Fruit fly (Drosophila melanogaster) whole organism, embryonic: ENCODE results near the gene Shc.
A peak's percentile ranks its signal among the peaks of the same experiment; 100 is the strongest.

Experiments used
- Ada2b ChIP-seq: fragments of 200-800 bp; sonication (Bioruptor generic); IDR thresholded peaks from 2 replicates; pipeline ENCODE4 v1.3.6; 2022; ENCODE audit warnings: missing biosample characterization, missing genetic modification characterization
- Antp ChIP-seq: fragments of 200-800 bp; sonication (Bioruptor generic); optimal IDR thresholded peaks from 3 replicates; lab custom pipeline; 2016; ENCODE audit warnings: missing biosample characterization, missing genetic modification characterization
- Asciz ChIP-seq: fragments of 200-800 bp; sonication (Bioruptor generic); optimal IDR thresholded peaks from 2 replicates; lab custom pipeline; 2017; ENCODE audit warnings: missing biosample characterization, mild to moderate bottlenecking, missing genetic modification characterization, missing genetic modification reagents
- Awh ChIP-seq: fragments of 200-800 bp; sonication (Bioruptor generic); IDR thresholded peaks from 2 replicates; pipeline ENCODE4, ENCODE4 v1.3.6; 2022; ENCODE audit warnings: missing biosample characterization, missing genetic modification characterization
- B-H1 ChIP-seq: fragments of 200-800 bp; sonication (Bioruptor generic); IDR thresholded peaks from 3 replicates; pipeline ENCODE4 v1.3.6; 2022; ENCODE audit warnings: missing biosample characterization, missing genetic modification characterization
- CG10209 ChIP-seq: fragments of 200-800 bp; sonication (Bioruptor generic); optimal IDR thresholded peaks from 3 replicates; lab custom pipeline; 2017; ENCODE audit warnings: missing biosample characterization, mild to moderate bottlenecking, missing genetic modification characterization, missing genetic modification reagents
- CG10462 ChIP-seq: fragments of 200-800 bp; sonication (Bioruptor generic); optimal IDR thresholded peaks from 2 replicates; lab custom pipeline; 2016; ENCODE audit warnings: missing biosample characterization, missing genetic modification characterization
- CG10959 ChIP-seq: fragments of 200-800 bp; sonication (Bioruptor generic); IDR thresholded peaks from 2 replicates; pipeline ENCODE4 v1.3.6; 2022; ENCODE audit warnings: missing biosample characterization, missing genetic modification characterization
- CG12071 ChIP-seq: fragments of 200-800 bp; sonication (Bioruptor generic); optimal IDR thresholded peaks from 3 replicates; lab custom pipeline; 2018; ENCODE audit warnings: missing biosample characterization, mild to moderate bottlenecking, missing genetic modification characterization
- CG14441 ChIP-seq: fragments of 200-800 bp; sonication (Bioruptor generic); IDR thresholded peaks from 2 replicates; pipeline ENCODE4 v1.3.6; 2022; ENCODE audit warnings: missing biosample characterization, missing genetic modification characterization
- CG15601 ChIP-seq: fragments of 200-800 bp; sonication (Bioruptor generic); optimal IDR thresholded peaks from 3 replicates; lab custom pipeline; 2019; ENCODE audit warnings: missing biosample characterization, mild to moderate bottlenecking, missing genetic modification characterization, moderate library complexity
- CG17361 ChIP-seq: fragments of 200-800 bp; sonication (Bioruptor generic); IDR thresholded peaks from 3 replicates; pipeline ENCODE4 v1.3.6; 2022; ENCODE audit warnings: missing biosample characterization, missing genetic modification characterization
- CG17568 ChIP-seq: fragments of 200-800 bp; sonication (Bioruptor generic); optimal IDR thresholded peaks from 2 replicates; lab custom pipeline; 2018; ENCODE audit warnings: missing biosample characterization, mild to moderate bottlenecking, missing genetic modification characterization, moderate library complexity
- CG17612 ChIP-seq: fragments of 200-800 bp; sonication (Bioruptor generic); IDR thresholded peaks from 2 replicates; pipeline ENCODE4 v1.3.6; 2022; ENCODE audit warnings: missing biosample characterization, missing genetic modification characterization
- CG17829 ChIP-seq: fragments of 200-800 bp; optimal IDR thresholded peaks from 2 replicates; lab custom pipeline; 2019; ENCODE audit warnings: missing biosample characterization, mild to moderate bottlenecking, missing genetic modification characterization, moderate library complexity
- CG2889 ChIP-seq: fragments of 200-800 bp; sonication (Bioruptor generic); IDR thresholded peaks from 3 replicates; pipeline ENCODE4 v1.3.6; 2022; ENCODE audit warnings: missing biosample characterization, missing genetic modification characterization
- CG30403 ChIP-seq: fragments of 200-800 bp; sonication (Bioruptor generic); optimal IDR thresholded peaks from 3 replicates; lab custom pipeline; 2016; ENCODE audit warnings: missing biosample characterization, missing genetic modification characterization
- CG3847 ChIP-seq: fragments of 200-800 bp; sonication (Bioruptor generic); IDR thresholded peaks from 2 replicates; pipeline ENCODE4 v1.3.6; 2022; ENCODE audit warnings: missing biosample characterization, missing genetic modification characterization
- CG5245 ChIP-seq: fragments of 200-800 bp; sonication (Bioruptor generic); optimal IDR thresholded peaks from 3 replicates; lab custom pipeline; 2016; ENCODE audit warnings: missing biosample characterization, missing genetic modification characterization
- CG6813 ChIP-seq: fragments of 200-800 bp; sonication (Bioruptor generic); optimal IDR thresholded peaks from 2 replicates; lab custom pipeline; 2017; ENCODE audit warnings: missing biosample characterization, missing genetic modification characterization, mild to moderate bottlenecking, moderate library complexity, missing genetic modification reagents
- CG7963 ChIP-seq: fragments of 200-800 bp; sonication (Bioruptor generic); IDR thresholded peaks from 3 replicates; pipeline ENCODE4 v1.3.6; 2022; ENCODE audit warnings: missing biosample characterization, missing genetic modification characterization; ENCODE audit not compliant: partially characterized antibody
- Dip2 ChIP-seq: fragments of 200-800 bp; sonication (Bioruptor generic); IDR thresholded peaks from 2 replicates; pipeline ENCODE4 v1.3.6; 2022; ENCODE audit warnings: missing biosample characterization, missing genetic modification characterization
- Fer2 ChIP-seq: fragments of 200-800 bp; sonication (Bioruptor generic); optimal IDR thresholded peaks from 2 replicates; lab custom pipeline; 2018; ENCODE audit warnings: missing biosample characterization, mild to moderate bottlenecking, missing genetic modification characterization, moderate library complexity
- Gug ChIP-seq: fragments of 200-800 bp; sonication (Bioruptor generic); IDR thresholded peaks from 4 replicates; pipeline ENCODE4 v1.3.6; 2022; ENCODE audit warnings: missing biosample characterization, missing genetic modification characterization
- H15 ChIP-seq: fragments of 200-800 bp; sonication (Bioruptor generic); IDR thresholded peaks from 3 replicates; pipeline ENCODE4 v1.3.6; 2022; ENCODE audit warnings: missing biosample characterization, missing genetic modification characterization
- Neu2 ChIP-seq: fragments of 200-800 bp; sonication (Bioruptor generic); optimal IDR thresholded peaks from 3 replicates; lab custom pipeline; 2016; ENCODE audit warnings: missing biosample characterization, missing genetic modification characterization, borderline replicate concordance
- NfI ChIP-seq: fragments of 200-800 bp; sonication (Bioruptor generic); optimal IDR thresholded peaks from 3 replicates; lab custom pipeline; 2018; ENCODE audit warnings: missing biosample characterization, mild to moderate bottlenecking, missing genetic modification characterization, moderate library complexity
- Rx ChIP-seq: fragments of 200-800 bp; sonication (Bioruptor generic); IDR thresholded peaks from 2 replicates; pipeline ENCODE4 v1.3.6; 2022; ENCODE audit warnings: missing biosample characterization, missing genetic modification characterization
- ash1 ChIP-seq: fragments of 200-800 bp; sonication (Bioruptor generic); optimal IDR thresholded peaks from 2 replicates; lab custom pipeline; 2018; ENCODE audit warnings: missing biosample characterization, mild to moderate bottlenecking, missing genetic modification characterization
- br ChIP-seq: fragments of >200 bp; optimal IDR thresholded peaks from 2 replicates; lab custom pipeline; 2017
- dan ChIP-seq: fragments of 200-800 bp; sonication (Bioruptor generic); IDR thresholded peaks from 2 replicates; pipeline ENCODE4 v1.3.6; 2022; ENCODE audit warnings: missing biosample characterization, missing genetic modification characterization
- dmrt99B ChIP-seq: fragments of 200-800 bp; sonication (Bioruptor generic); optimal IDR thresholded peaks from 2 replicates; lab custom pipeline; 2018; ENCODE audit warnings: missing biosample characterization, mild to moderate bottlenecking, missing genetic modification characterization, moderate library complexity
- exex ChIP-seq: fragments of 200-800 bp; sonication (Bioruptor generic); optimal IDR thresholded peaks from 4 replicates; lab custom pipeline; 2018; ENCODE audit warnings: missing biosample characterization, mild to moderate bottlenecking, missing genetic modification characterization, moderate library complexity
- fd64A ChIP-seq: fragments of 200-800 bp; sonication (Bioruptor generic); optimal IDR thresholded peaks from 3 replicates; lab custom pipeline; 2018; ENCODE audit warnings: missing biosample characterization, mild to moderate bottlenecking, missing genetic modification characterization
- fu2 ChIP-seq: fragments of 200-800 bp; sonication (Bioruptor generic); optimal IDR thresholded peaks from 2 replicates; lab custom pipeline; 2016; ENCODE audit warnings: missing biosample characterization, missing genetic modification characterization
- gcm ChIP-seq: fragments of 200-800 bp; sonication (Bioruptor generic); optimal IDR thresholded peaks from 2 replicates; lab custom pipeline; 2019; ENCODE audit warnings: missing biosample characterization, mild to moderate bottlenecking, missing genetic modification characterization, moderate library complexity
- grn ChIP-seq: fragments of 200-800 bp; sonication (Bioruptor generic); optimal IDR thresholded peaks from 3 replicates; lab custom pipeline; 2017; ENCODE audit warnings: missing biosample characterization, missing genetic modification characterization
- gro ChIP-seq: fragments of 200-800 bp; sonication (Bioruptor generic); optimal IDR thresholded peaks from 2 replicates; lab custom pipeline; 2016; ENCODE audit warnings: missing biosample characterization, missing genetic modification characterization
- jigr1 ChIP-seq: fragments of 200-800 bp; sonication (Bioruptor generic); IDR thresholded peaks from 3 replicates; pipeline ENCODE4 v1.3.6; 2022; ENCODE audit warnings: missing biosample characterization, missing genetic modification characterization
- mld ChIP-seq: fragments of 200-800 bp; sonication (Bioruptor generic); IDR thresholded peaks from 3 replicates; pipeline ENCODE4 v1.3.6; 2022; ENCODE audit warnings: missing biosample characterization, missing genetic modification characterization; ENCODE audit not compliant: partially characterized antibody
- pzg ChIP-seq: fragments of 200-800 bp; sonication (Bioruptor generic); optimal IDR thresholded peaks from 3 replicates; lab custom pipeline; 2018; ENCODE audit warnings: missing biosample characterization, mild to moderate bottlenecking, missing genetic modification characterization, moderate library complexity
- ranshi ChIP-seq: fragments of 200-800 bp; sonication (Bioruptor generic); IDR thresholded peaks from 2 replicates; pipeline ENCODE4 v1.3.6; 2022; ENCODE audit warnings: missing biosample characterization, missing genetic modification characterization
- rib ChIP-seq: fragments of 200-800 bp; sonication (Bioruptor generic); IDR thresholded peaks from 2 replicates; pipeline ENCODE4 v1.3.6; 2022; ENCODE audit warnings: missing biosample characterization, missing genetic modification characterization
- stwl ChIP-seq: fragments of 200-800 bp; sonication (Bioruptor generic); optimal IDR thresholded peaks from 3 replicates; lab custom pipeline; 2018; ENCODE audit warnings: missing biosample characterization, mild to moderate bottlenecking, missing genetic modification characterization, moderate library complexity
- tgo ChIP-seq: fragments of 200-800 bp; sonication (Bioruptor generic); IDR thresholded peaks from 3 replicates; pipeline ENCODE4 v1.3.6; 2022; ENCODE audit warnings: missing biosample characterization, missing genetic modification characterization
- tio ChIP-seq: fragments of 200-800 bp; sonication (Bioruptor generic); optimal IDR thresholded peaks from 2 replicates; lab custom pipeline; 2017; ENCODE audit warnings: missing biosample characterization, missing genetic modification characterization, inconsistent platforms
- tup ChIP-seq: fragments of 200-800 bp; sonication (Bioruptor generic); optimal IDR thresholded peaks from 2 replicates; lab custom pipeline; 2016; ENCODE audit warnings: missing biosample characterization, mild to moderate bottlenecking, missing genetic modification characterization, moderate library complexity
- twi ChIP-seq: fragments of 200-800 bp; optimal IDR thresholded peaks from 2 replicates; lab custom pipeline; 2019; ENCODE audit warnings: missing biosample characterization, mild to moderate bottlenecking, missing genetic modification characterization, moderate library complexity
- zen ChIP-seq: fragments of 200-800 bp; sonication (Bioruptor generic); optimal IDR thresholded peaks from 3 replicates; lab custom pipeline; 2018; ENCODE audit warnings: missing biosample characterization, mild to moderate bottlenecking, missing genetic modification characterization, moderate library complexity
- zfh1 ChIP-seq: fragments of 200-800 bp; sonication (Bioruptor generic); IDR thresholded peaks from 3 replicates; pipeline ENCODE4 v1.3.6; 2022; ENCODE audit warnings: missing biosample characterization, missing genetic modification characterization

Gene Shc

DNA sequence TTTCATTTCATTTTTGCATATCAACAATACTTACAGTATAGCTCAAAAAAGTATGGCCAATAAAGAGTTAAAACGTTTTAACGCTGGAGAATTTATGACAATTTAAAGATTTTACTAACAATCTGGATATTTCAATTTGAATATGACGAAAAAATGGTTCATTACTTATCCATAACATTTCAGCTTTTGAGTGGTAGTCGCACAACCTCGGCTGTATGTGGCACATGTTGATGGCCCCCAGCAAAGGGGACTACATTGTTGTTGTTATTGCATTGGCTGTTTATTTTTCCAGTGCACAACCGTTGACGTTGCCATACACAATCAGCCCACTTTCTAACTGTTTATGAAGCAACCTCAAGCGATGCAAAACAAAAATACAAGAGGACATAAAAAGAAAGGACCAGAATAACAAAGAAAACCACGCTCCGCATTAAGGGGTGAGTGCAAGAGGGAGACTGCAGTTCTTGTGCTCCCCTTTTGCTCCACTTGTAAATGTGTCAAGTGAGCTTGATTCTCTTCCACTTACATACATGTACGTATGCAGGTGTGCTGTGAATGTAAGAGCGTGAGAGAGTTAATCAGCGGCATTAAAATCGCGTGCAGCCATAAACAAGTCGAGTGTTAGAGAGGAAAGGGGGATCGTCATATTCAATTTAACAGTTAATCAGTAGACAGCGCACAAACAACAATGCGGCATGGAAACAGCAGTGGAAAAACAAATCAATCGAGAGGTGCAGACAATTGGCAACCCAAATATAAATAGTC is 6.6 kb upstream of the Shc start (continued):
- TF ChIP-seq jigr1 (no peak), H15 (GFP tag; lab: Robert Waterston, UW) (peak; percentile 37; the same call in 1 of the 3 replicates), CG12071 (no peak), tgo (GFP tag; lab: Robert Waterston, UW) (peak; percentile 40; the same call in 2 of the 3 replicates), CG17612 (no peak), Rx (GFP tag; lab: Robert Waterston, UW) (peak; percentile 34; the same call in 1 of the 2 replicates), CG3847 (GFP tag; lab: Robert Waterston, UW) (peak; percentile 12; the same call in 1 of the 2 replicates), Dip2 (GFP tag; lab: Robert Waterston, UW) (no peak), gcm (GFP tag; lab: Kevin White, UChicago) (no peak), CG17829 (tag; lab: Kevin White, UChicago) (peak; percentile 2), ash1 (GFP tag; lab: Kevin White, UChicago) (no peak), pzg (GFP tag; lab: Kevin White, UChicago) (no peak), zfh1 (GFP tag; lab: Robert Waterston, UW) (0 out of 3 replicates have a peak, but pooled peaks have one; percentile 16), zen (no peak), NfI (GFP tag; lab: Kevin White, UChicago) (peak; percentile 51), gro (GFP tag; lab: Kevin White, UChicago) (no peak), CG10462 (GFP tag; lab: Kevin White, UChicago) (no peak), dan (GFP tag; lab: Robert Waterston, UW) (no peak), Gug (GFP tag; lab: Robert Waterston, UW) (no peak), fd64A (no peak), tio (no peak), CG14441 (GFP tag; lab: Robert Waterston, UW) (peak; percentile 54), CG6813 (no peak), CG2889 (GFP tag; lab: Robert Waterston, UW) (no peak), rib (GFP tag; lab: Robert Waterston, UW) (no peak), CG10209 (peak; percentile 26), dmrt99B (tag; lab: Kevin White, UChicago) (peak; percentile 75), Neu2 (GFP tag; lab: Kevin White, UChicago) (no peak), CG15601 (tag; lab: Kevin White, UChicago) (no peak), br (lab: Kevin White, UChicago) (no peak), CG7963 (GFP tag; lab: Robert Waterston, UW) (no peak), CG17361 (GFP tag; lab: Robert Waterston, UW) (0 out of 3 replicates have a peak, but pooled peaks have one; percentile 26), Awh (GFP tag; lab: Robert Waterston, UW) (peak; percentile 68), CG10959 (GFP tag; lab: Robert Waterston, UW) (no peak), mld (no peak), exex (tag; lab: Kevin White, UChicago) (no peak), Antp (GFP tag; lab: Kevin White, UChicago) (no peak), Fer2 (tag; lab: Kevin White, UChicago) (no peak), ranshi (GFP tag; lab: Robert Waterston, UW) (no peak), tup (no peak), CG17568 (GFP tag; lab: Kevin White, UChicago) (peak; percentile 29), B-H1 (GFP tag; lab: Robert Waterston, UW) (no peak), Ada2b (peak; percentile 55), CG5245 (GFP tag; lab: Kevin White, UChicago) (no peak), grn (no peak), CG30403 (GFP tag; lab: Kevin White, UChicago) (peak; percentile 38), Asciz (peak; percentile 52), stwl (tag; lab: Kevin White, UChicago) (no peak), twi (no peak), fu2 (GFP tag; lab: Kevin White, UChicago) (no peak)
